Fruit fly (Drosophila melanogaster) ovary, adult (tissue): ENCODE results near the gene Doc3.
A peak's percentile ranks its signal among the peaks of the same experiment; 100 is the strongest.

Experiments
- CG17801 ChIP-seq: fragments of 200-800 bp; optimal IDR thresholded peaks from 2 replicates; lab custom pipeline; 2019; ENCODE audit warnings: missing biosample characterization, mild to moderate bottlenecking, missing genetic modification characterization, moderate library complexity; ENCODE audit not compliant: partially characterized antibody

The Doc3 gene

dm6 chr3L:8985848-8986320 is 19.1 kb upstream of the Doc3 start, which contains the start of gene Galk:
Galk (minus strand) TSS chr3L:8986091.
- peak; percentile 38 for TF ChIP-seq CG17801 (GFP tag; lab: Kevin White, UChicago)

DNA sequence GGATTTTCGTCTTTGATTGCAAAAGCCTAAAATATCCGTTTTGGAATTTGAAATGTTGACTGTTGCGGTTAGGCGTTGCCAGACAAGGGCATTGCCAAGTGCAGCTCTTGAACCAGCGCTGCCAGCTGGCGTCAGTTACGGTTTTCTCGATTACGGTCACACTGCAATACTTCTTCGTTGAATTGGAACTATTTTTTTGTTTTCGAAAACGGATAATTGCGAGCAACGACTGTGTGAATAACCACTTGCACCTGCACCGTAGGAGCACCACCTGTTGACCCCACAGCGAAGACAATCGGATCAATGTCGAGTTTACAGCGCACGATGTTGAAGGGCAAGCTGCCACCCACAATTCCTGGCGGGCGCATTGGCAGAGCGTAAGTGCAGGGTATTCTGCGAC is 18.4 kb upstream of the Doc3 start, which contains the start of gene CG5068:
CG5068 (plus strand) TSS at position 129 of the 400 bp plus-strand sequence.
- TF ChIP-seq CG17801 (GFP tag; lab: Kevin White, UChicago), result no peak

dm6 chr3L:8990128-8990527 is 14.9 kb upstream of the Doc3 start, which contains the start of gene CG5280:
CG5280 (minus strand) TSS chr3L:8990228.
- TF ChIP-seq CG17801 (GFP tag; lab: Kevin White, UChicago), result no peak

- peak; percentile 97 for TF ChIP-seq CG17801 (GFP tag; lab: Kevin White, UChicago)
Observed at dm6 chr3L:8996173-8996767, 8.7 kb upstream of the Doc3 start.

DNA sequence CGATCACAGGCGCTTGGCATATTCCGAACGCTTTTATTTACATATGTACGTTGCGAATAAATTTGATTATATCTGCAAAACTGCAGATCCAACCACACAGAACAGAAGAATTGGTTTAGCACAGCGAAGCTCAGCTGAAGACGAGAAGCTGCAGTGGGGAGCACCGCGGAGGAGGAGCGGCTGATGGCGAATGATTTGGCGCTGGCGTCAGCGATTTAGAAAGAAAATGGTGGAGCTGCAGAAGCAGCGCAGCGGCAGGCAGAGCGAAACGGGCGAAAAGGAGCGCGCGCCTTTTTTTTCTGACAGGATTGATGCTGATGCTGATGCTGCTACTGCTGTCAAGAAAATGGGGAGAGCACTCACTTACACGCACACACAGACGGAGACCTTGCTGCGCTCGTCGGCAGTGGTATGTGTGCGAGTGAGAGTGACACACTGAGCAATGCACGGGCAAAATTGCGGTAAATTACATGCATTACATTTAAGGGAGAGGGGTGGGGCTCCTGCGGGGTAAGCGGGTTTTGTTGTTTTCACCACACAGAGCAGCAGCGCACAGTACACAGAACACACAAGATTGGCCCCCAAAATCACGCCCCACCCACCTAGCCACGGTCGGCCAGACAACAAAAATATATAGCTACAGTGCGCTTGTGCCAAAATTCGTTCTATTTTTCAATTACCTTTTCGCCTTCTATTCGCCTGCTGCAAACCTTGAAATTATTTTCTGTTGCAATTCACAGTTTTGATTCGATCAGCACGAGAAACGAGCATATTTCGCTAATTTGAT is 7.9 kb upstream of the Doc3 start:
- no peak for TF ChIP-seq CG17801 (GFP tag; lab: Kevin White, UChicago)

- peak; percentile 43 for TF ChIP-seq CG17801 (GFP tag; lab: Kevin White, UChicago)
Observed at dm6 chr3L:8997686-8998239, 7.2 kb upstream of the Doc3 start, which contains the start of the genes smg and CG5087. smg (minus strand) TSS chr3L:8997989. CG5087 (plus strand) TSS chr3L:8998184.

- TF ChIP-seq CG17801 (GFP tag; lab: Kevin White, UChicago), result no peak
Observed at dm6 chr3L:9002527-9002926, 2.5 kb upstream of the Doc3 start.

dm6 chr3L:9003369-9003768 is 1.6 kb upstream of the Doc3 start:
- TF ChIP-seq CG17801 (GFP tag; lab: Kevin White, UChicago), result no peak

DNA sequence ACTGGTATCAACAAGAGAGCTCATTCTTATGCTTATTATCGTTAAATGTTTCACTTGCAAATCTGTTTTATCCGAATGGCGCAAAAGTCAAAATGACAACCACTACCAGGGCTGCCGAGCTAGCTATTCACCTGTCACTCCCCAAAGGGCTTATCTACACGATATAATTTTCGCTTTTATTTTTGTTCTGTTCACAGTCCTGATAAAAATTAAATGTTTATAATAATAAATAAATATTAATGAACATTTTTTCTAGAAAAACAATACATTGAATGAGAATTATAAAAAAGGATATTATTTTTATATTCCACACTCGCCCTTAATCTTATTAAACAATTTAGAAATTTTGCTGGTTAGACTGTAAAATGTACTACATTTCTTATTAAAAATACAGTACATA is 4.7 kb downstream of the Doc3 start, which contains the start of gene CG5194:
CG5194 (minus strand) TSS at position 101 of the 400 bp plus-strand sequence.
- TF ChIP-seq CG17801 (GFP tag; lab: Kevin White, UChicago), result no peak

- no peak for TF ChIP-seq CG17801 (GFP tag; lab: Kevin White, UChicago)
Observed at dm6 chr3L:9011485-9012389, 6.7 kb downstream of the Doc3 start.

dm6 chr3L:9013745-9014144 is 8.7 kb downstream of the Doc3 start:
- TF ChIP-seq CG17801 (GFP tag; lab: Kevin White, UChicago), result no peak

- TF ChIP-seq CG17801 (GFP tag; lab: Kevin White, UChicago), result no peak
Observed at dm6 chr3L:9017414-9017813, 12.4 kb downstream of the Doc3 start.

dm6 chr3L:9019196-9019662 is 14.2 kb downstream of the Doc3 start, which contains the start of gene Doc2:
Doc2 (minus strand) TSS chr3L:9019246.
- no peak for TF ChIP-seq CG17801 (GFP tag; lab: Kevin White, UChicago)
